Fruit fly (Drosophila melanogaster) whole organism, adult: ENCODE data around the gene CG42724.

Source experiments
- CG11617 ChIP-seq: fragments of 200-800 bp; sonication (Bioruptor generic); optimal IDR thresholded peaks from 2 replicates; lab custom pipeline; 2017; ENCODE audit warnings: mild to moderate bottlenecking, missing biosample characterization, missing genetic modification reagents, missing genetic modification characterization
- CG12768 ChIP-seq: fragments of 200-800 bp; sonication (Bioruptor generic); optimal IDR thresholded peaks from 2 replicates; lab custom pipeline; 2017; ENCODE audit warnings: missing biosample characterization, missing genetic modification characterization, mild to moderate bottlenecking, moderate library complexity, missing genetic modification reagents
- CG14711 ChIP-seq: fragments of 200-800 bp; sonication (Bioruptor generic); optimal IDR thresholded peaks from 2 replicates; lab custom pipeline; 2018; ENCODE audit warnings: missing biosample characterization, mild to moderate bottlenecking, missing genetic modification characterization, moderate library complexity
- CG1620 ChIP-seq: fragments of 200-800 bp; sonication (Bioruptor generic); optimal IDR thresholded peaks from 2 replicates; lab custom pipeline; 2016; ENCODE audit warnings: missing biosample characterization, missing genetic modification characterization
- CG33017 ChIP-seq: fragments of 200-800 bp; sonication (Bioruptor generic); optimal IDR thresholded peaks from 2 replicates; lab custom pipeline; 2018; ENCODE audit warnings: missing biosample characterization, mild to moderate bottlenecking, missing genetic modification characterization, moderate library complexity
- CG7045 ChIP-seq: fragments of 200-800 bp; sonication (Bioruptor generic); optimal IDR thresholded peaks from 2 replicates; lab custom pipeline; 2017; ENCODE audit warnings: missing biosample characterization, mild to moderate bottlenecking, missing genetic modification characterization
- CG7101 ChIP-seq: fragments of 200-800 bp; sonication (Bioruptor generic); optimal IDR thresholded peaks from 2 replicates; lab custom pipeline; 2018; ENCODE audit warnings: missing biosample characterization, mild to moderate bottlenecking, missing genetic modification characterization, moderate library complexity
- Crg-1 ChIP-seq: fragments of 200-800 bp; sonication (Bioruptor generic); optimal IDR thresholded peaks from 2 replicates; lab custom pipeline; 2016; ENCODE audit warnings: missing biosample characterization, missing genetic modification characterization
- Hr96 ChIP-seq: fragments of 200-800 bp; sonication (Bioruptor generic); optimal IDR thresholded peaks from 2 replicates; lab custom pipeline; 2016; ENCODE audit warnings: missing biosample characterization, missing genetic modification characterization
- cnc ChIP-seq, 2 experiments: fragments of >200 bp; optimal IDR thresholded peaks; 2 replicates each; lab custom pipeline; 2017
- kay ChIP-seq: fragments of 200-800 bp; sonication (Bioruptor generic); peaks from one replicate; lab custom pipeline; 2016; ENCODE audit warnings: missing biosample characterization, missing genetic modification characterization, borderline replicate concordance
- pad ChIP-seq: fragments of 200-800 bp; sonication (Bioruptor generic); optimal IDR thresholded peaks from 3 replicates; lab custom pipeline; 2017; ENCODE audit warnings: missing biosample characterization, missing genetic modification characterization, mild to moderate bottlenecking, moderate library complexity, missing genetic modification reagents
- tj ChIP-seq: fragments of 200-800 bp; sonication (Bioruptor generic); optimal IDR thresholded peaks from 3 replicates; lab custom pipeline; 2017; ENCODE audit warnings: missing biosample characterization, mild to moderate bottlenecking, missing genetic modification characterization, moderate library complexity

- TF ChIP-seq CG1620 (GFP tag; lab: Kevin White, UChicago) (no peak), tj (peak; percentile 9), CG7045 (no peak), Crg-1 (GFP tag; lab: Kevin White, UChicago) (no peak), Hr96 (GFP tag; lab: Kevin White, UChicago) (no peak), cnc (optimal IDR thresholded peaks at IDR 0.05; lab: Kevin White, UChicago) (peak in 1 of 2 experiments; percentile 6), CG11617 (no peak), CG7101 (no peak), CG12768 (GFP tag; lab: Kevin White, UChicago) (no peak), CG14711 (tag; lab: Kevin White, UChicago) (no peak), kay (GFP tag; lab: Kevin White, UChicago) (no peak), CG33017 (tag; lab: Kevin White, UChicago) (no peak), pad (GFP tag; lab: Kevin White, UChicago) (no peak)
Observed at dm6 chr3R:6393515-6394246, 25.6 kb upstream of the CG42724 start.
